Worm (Caenorhabditis elegans): ENCODE data around the gene F36H12.10.
"Not testable (repeated sequence)": the region's sequence is repeated elsewhere in the genome, so short reads cannot be mapped to it uniquely, and the experiment has no call there.

F36H12.10 gene

DNA sequence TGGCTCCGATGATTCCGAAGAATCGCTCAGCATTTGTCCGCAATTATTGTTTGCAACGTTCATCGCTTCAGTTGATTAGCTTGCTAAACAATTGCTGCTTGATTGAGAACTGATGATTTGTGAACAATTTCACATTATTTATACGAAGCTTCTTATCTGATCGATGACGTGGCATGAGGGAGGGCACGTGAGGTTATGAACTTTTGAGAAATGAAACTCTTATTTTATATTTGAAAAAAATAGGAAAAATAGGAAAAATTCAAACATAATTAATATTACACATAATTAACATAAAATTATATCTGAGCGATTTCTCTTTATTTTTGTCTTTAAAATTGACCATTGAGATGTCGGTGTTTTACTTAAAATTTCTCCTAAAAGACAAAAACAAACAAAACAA is at the start of gene F36H12.10:
Gene F36H12.10, minus strand, starts transcription at position 101 of the 400 bp plus-strand sequence.
- not testable (repeated sequence) for TF ChIP-seq akir-1 (GFP tag; optimal IDR thresholded peaks at IDR 0.05); B0261.1 (tag; optimal IDR thresholded peaks at IDR 0.05); lir-1 (GFP tag; conservative IDR thresholded peaks at IDR 0.05)

DNA sequence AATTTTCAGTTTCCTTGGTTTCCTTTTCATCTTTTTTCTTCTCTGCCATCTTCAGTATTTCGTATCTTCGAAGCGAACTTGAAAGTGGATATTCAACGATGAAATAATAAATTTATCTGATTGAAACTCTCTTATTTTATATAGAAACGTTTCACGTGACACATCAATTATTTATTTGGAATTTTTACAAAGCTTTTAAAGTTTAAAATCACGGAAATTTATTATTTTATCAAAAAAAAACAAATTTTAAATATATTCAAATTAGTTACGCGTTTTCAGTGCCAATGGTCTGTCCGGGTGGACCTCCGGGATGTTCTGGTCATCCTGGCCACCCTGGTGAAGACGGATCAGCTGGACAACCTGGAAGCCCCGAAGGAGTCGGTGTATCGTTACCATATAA is 48.5 kb upstream of the F36H12.10 start, which contains the start of gene ZK354.7:
Gene ZK354.7, minus strand, starts transcription at position 101 of the 400 bp plus-strand sequence.
- TF ChIP-seq let-526 (GFP tag; IDR thresholded peaks at IDR 0.05) (no peak), ztf-26 (tag; optimal IDR thresholded peaks at IDR 0.05) (no peak), ztf-3 (GFP tag; optimal IDR thresholded peaks at IDR 0.05) (no peak), lin-54 (GFP tag; optimal IDR thresholded peaks at IDR 0.05) (no peak), bed-1 (GFP tag; IDR thresholded peaks at IDR 0.05) (no peak), ztf-6 (GFP tag; IDR thresholded peaks at IDR 0.05) (no peak)

DNA sequence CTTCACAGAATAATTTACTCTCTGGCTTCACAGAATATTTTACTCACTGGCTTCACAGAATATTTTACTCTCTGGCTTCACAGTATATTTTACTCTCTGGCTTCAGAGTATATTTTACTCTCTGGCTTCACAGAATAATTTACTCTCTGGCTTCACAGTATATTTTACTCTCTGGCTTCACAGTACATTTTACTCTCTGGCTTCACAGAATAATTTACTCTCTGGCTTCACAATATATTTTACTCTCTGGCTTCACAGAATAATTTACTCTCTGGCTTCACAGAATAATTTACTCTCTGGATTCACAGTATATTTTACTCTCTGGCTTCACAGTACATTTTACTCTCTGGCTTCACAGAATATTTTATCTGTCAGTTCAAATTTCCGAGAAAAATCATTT is 44.6 kb upstream of the F36H12.10 start:
- TF ChIP-seq egrh-3 (GFP tag; IDR thresholded peaks at IDR 0.05) = peak; percentile 70
- TF ChIP-seq Y53F4B.3 (GFP tag; IDR thresholded peaks at IDR 0.05) = peak; percentile 58; the same call in 1 of the 2 replicates

DNA sequence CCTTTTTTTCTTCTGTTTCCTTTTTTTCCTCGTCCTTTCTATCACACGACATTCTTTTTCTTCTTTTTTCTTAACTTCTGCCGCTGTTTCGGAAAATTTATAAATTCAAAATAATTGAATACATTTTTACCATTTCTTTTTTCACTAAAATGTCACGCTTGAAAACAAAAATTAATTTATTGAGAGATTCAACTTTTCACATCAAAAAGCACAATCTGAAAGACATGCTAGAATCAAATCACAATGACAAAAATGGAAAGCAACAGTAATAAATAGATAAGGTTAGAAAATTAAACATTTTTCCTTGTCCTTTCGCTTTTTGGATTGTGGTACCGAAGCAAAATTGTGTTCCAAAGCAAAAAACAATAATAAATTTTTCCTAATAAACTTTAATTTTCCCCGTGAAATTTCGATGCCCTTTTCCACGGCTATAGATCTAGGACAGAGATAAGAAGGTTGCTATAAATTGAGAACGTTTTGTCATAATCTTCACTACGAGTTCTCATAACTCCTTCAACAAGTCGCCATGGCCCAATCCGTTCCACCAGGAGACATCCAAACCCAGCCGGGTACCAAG is 42.9 kb upstream of the F36H12.10 start, which contains the start of the genes ZK354.6 and msp-113:
Gene ZK354.6, minus strand, starts transcription at position 101 of the 577 bp plus-strand sequence.
Gene msp-113, plus strand, starts transcription at position 527 of the 577 bp plus-strand sequence.
- TF ChIP-seq D2030.7 (GFP tag; IDR thresholded peaks at IDR 0.05) = no peak
- TF ChIP-seq aptf-3 (GFP tag; IDR thresholded peaks at IDR 0.05) = no peak
- TF ChIP-seq ceh-27 (GFP tag; optimal IDR thresholded peaks at IDR 0.05) = no peak
- TF ChIP-seq snpc-4 (GFP tag; optimal IDR thresholded peaks at IDR 0.05) = no peak
- no peak for TF ChIP-seq snpc-4 (tag; optimal IDR thresholded peaks at IDR 0.05)
- no peak for TF ChIP-seq F37B4.10 (GFP tag; IDR thresholded peaks at IDR 0.05)
- TF ChIP-seq somi-1 (GFP tag; optimal IDR thresholded peaks at IDR 0.05) = no peak
- TF ChIP-seq mes-4 (tag; optimal IDR thresholded peaks at IDR 0.05) = no peak
- no peak for TF ChIP-seq attf-6 (GFP tag; IDR thresholded peaks at IDR 0.05)
- TF ChIP-seq lir-1 (GFP tag; conservative IDR thresholded peaks at IDR 0.05) = no peak
- no peak for TF ChIP-seq nhr-120 (GFP tag; IDR thresholded peaks at IDR 0.05)
- TF ChIP-seq mxl-1 (tag; optimal IDR thresholded peaks at IDR 0.05) = no peak
- TF ChIP-seq sdz-38 (tag; optimal IDR thresholded peaks at IDR 0.05) = no peak
- TF ChIP-seq hlh-12 (tag; optimal IDR thresholded peaks at IDR 0.05) = no peak
- no peak for TF ChIP-seq F39B2.1 (GFP tag; IDR thresholded peaks at IDR 0.05)
- TF ChIP-seq zfh-2 (GFP tag; conservative IDR thresholded peaks at IDR 0.05) = no peak
- TF ChIP-seq rpc-1 (optimal IDR thresholded peaks at IDR 0.05) = no peak
- TF ChIP-seq rpc-1 (tag; optimal IDR thresholded peaks at IDR 0.05) = no peak
- no peak for TF ChIP-seq let-526 (GFP tag; IDR thresholded peaks at IDR 0.05)
- no peak for TF ChIP-seq C06A6.2 (GFP tag; conservative IDR thresholded peaks at IDR 0.05)
- TF ChIP-seq C17E4.6 (GFP tag; IDR thresholded peaks at IDR 0.05) = no peak
- no peak for TF ChIP-seq lin-40 (tag; optimal IDR thresholded peaks at IDR 0.05)

DNA sequence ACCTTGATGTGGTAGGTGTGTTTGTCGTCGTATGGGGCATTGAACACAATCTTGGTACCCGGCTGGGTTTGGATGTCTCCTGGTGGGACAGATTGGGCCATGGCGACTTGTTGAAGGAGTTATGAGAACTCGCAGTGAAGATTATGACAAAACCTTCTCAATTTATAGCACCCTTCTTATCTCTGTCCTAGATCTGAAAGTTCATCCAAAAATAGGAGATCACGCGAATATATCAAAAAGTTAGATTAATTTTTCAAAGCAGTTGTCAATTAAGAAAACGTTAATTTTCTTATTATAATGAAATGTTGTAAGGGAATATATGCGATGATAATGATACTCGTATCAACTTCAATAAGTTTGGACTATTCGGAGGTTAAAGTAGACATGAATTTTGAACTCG is 40.7 kb upstream of the F36H12.10 start, which contains the start of gene msp-51:
Gene msp-51, minus strand, starts transcription at position 101 of the 400 bp plus-strand sequence.
- not testable (repeated sequence) for TF ChIP-seq Y53G8AR.9 (GFP tag; conservative IDR thresholded peaks at IDR 0.05); cebp-1 (GFP tag; IDR thresholded peaks at IDR 0.05); cebp-1 (tag; optimal IDR thresholded peaks at IDR 0.05); unc-62 (GFP tag; optimal IDR thresholded peaks at IDR 0.05)

Measured in whole organism, young adult.